Fruit fly (Drosophila melanogaster) Kc167 (cell line): ENCODE measurements around the gene CG17931.

Experiments used
- Myc ChIP-seq: fragments of >200 bp; optimal IDR thresholded peaks from 2 replicates; lab custom pipeline; 2017; ENCODE audit warnings: missing external identifiers
- Sin3A ChIP-seq: fragments of >200 bp; optimal IDR thresholded peaks from 2 replicates; lab custom pipeline; 2018; ENCODE audit warnings: missing external identifiers
- h ChIP-seq: fragments of >200 bp; optimal IDR thresholded peaks from 3 replicates; lab custom pipeline; 2018; ENCODE audit warnings: missing external identifiers
- psq ChIP-seq: fragments of >200 bp; optimal IDR thresholded peaks from 2 replicates; lab custom pipeline; 2017; ENCODE audit warnings: missing external identifiers
- ttk ChIP-seq: sonication (Bioruptor generic); optimal IDR thresholded peaks from 2 replicates; lab custom pipeline; 2017; ENCODE audit warnings: missing external identifiers

dm6 chr3R:16406618-16407017 lies 47.4 kb upstream of the CG17931 start:
- TF ChIP-seq Sin3A (lab: Kevin White, UChicago) (no peak), ttk (lab: Kevin White, UChicago) (no peak), h (lab: Kevin White, UChicago) (no peak), psq (no peak), Myc (lab: Kevin White, UChicago) (no peak)
